Worm (Caenorhabditis elegans): ENCODE results near the gene cest-2.1.

DNA sequence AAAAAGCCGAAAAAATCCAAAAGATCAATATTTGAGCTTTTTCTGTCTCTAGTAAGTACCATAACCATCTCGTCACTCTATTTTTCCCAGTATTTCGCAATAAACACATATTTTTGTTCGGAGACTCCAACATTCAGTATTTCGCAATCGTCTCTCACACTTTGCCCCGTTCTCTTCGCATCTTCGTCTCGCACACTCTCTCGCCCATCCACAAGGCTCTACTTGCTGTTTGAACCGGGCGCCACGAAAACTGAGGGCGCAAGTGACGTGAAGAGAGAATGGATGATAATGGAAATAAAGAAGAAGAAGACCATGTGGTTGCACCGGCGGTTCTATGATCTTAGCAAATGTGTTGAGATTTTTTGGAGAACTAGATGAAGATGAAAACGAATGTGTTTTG lies 28.8 kb upstream of the cest-2.1 start:
- TF ChIP-seq ctbp-1 (GFP tag; IDR thresholded peaks at IDR 0.05) (peak; percentile 82), lin-15B (tag; optimal IDR thresholded peaks at IDR 0.05) (no peak), lin-39 (tag; optimal IDR thresholded peaks at IDR 0.05) (peak; percentile 21), F10B5.3 (tag; optimal IDR thresholded peaks at IDR 0.05) (no peak), aly-2 (tag; optimal IDR thresholded peaks at IDR 0.05) (no peak), arid-1 (GFP tag; conservative IDR thresholded peaks at IDR 0.05) (peak; percentile 62; the same call in 1 of the 2 replicates), mdl-1 (tag; optimal IDR thresholded peaks at IDR 0.05) (peak; percentile 54 to 95), aha-1 (tag) (peak; percentile 98), skn-1 (tag; optimal IDR thresholded peaks at IDR 0.05) (no peak), unc-62 (GFP tag; optimal IDR thresholded peaks at IDR 0.05 in 1 of 2) (peak in 1 of 2 experiments; percentile 99), unc-62 (tag; optimal IDR thresholded peaks at IDR 0.05) (no peak), lsy-2 (tag; optimal IDR thresholded peaks at IDR 0.05) (peak; percentile 87 to 90), fos-1 (tag; optimal IDR thresholded peaks at IDR 0.05) (no peak)

All from whole organism, L4 larva.